Fruit fly (Drosophila melanogaster): ENCODE results near the gene CG15449.
A peak's percentile ranks its signal among the peaks of the same experiment; 100 is the strongest.

CG15449 gene

dm6 chrX:21042638-21043513 lies 2.5 kb upstream of the CG15449 start (continued):
- TF ChIP-seq CG10631 (GFP tag; optimal IDR thresholded peaks at IDR 0.05): peak; percentile 79
- TF ChIP-seq CG32006 (GFP tag; optimal IDR thresholded peaks at IDR 0.05): peak; percentile 88
- peak; percentile 84 for TF ChIP-seq OdsH (GFP tag; optimal IDR thresholded peaks at IDR 0.05)
- TF ChIP-seq Sox102F (GFP tag; optimal IDR thresholded peaks at IDR 0.05): peak; percentile 75
- TF ChIP-seq cyc (GFP tag; optimal IDR thresholded peaks at IDR 0.05): peak; percentile 65
- peak; percentile 96 for TF ChIP-seq eg (GFP tag; IDR thresholded peaks at IDR 0.05)
- peak; percentile 65 for TF ChIP-seq lz (GFP tag; optimal IDR thresholded peaks at IDR 0.05)
- no peak for TF ChIP-seq Hr38 (GFP tag; optimal IDR thresholded peaks at IDR 0.05)
- peak; percentile 94 for TF ChIP-seq CG8119 (GFP tag; IDR thresholded peaks at IDR 0.05)
- peak; percentile 84 for TF ChIP-seq esn (GFP tag; optimal IDR thresholded peaks at IDR 0.05)
- peak; percentile 37 for TF ChIP-seq CG31627 (GFP tag; optimal IDR thresholded peaks at IDR 0.05)
- TF ChIP-seq fd59A (GFP tag; optimal IDR thresholded peaks at IDR 0.05): peak; percentile 68
- TF ChIP-seq net (GFP tag; optimal IDR thresholded peaks at IDR 0.05): peak; percentile 76
- peak; percentile 80 for TF ChIP-seq Met (GFP tag; optimal IDR thresholded peaks at IDR 0.05)
- peak; percentile 63 for TF ChIP-seq Blimp-1 (GFP tag; optimal IDR thresholded peaks at IDR 0.05)
- TF ChIP-seq CG1621 (tag; optimal IDR thresholded peaks at IDR 0.05): peak; percentile 82
- TF ChIP-seq Hr4 (GFP tag; optimal IDR thresholded peaks at IDR 0.05): peak; percentile 74
- peak; percentile 72 for TF ChIP-seq CG9139 (GFP tag; optimal IDR thresholded peaks at IDR 0.05)
- peak; percentile 81 for TF ChIP-seq CG6854 (GFP tag; optimal IDR thresholded peaks at IDR 0.05)

dm6 chrX:21041825-21042224 lies 1.4 kb upstream of the CG15449 start, which contains the start of gene Mgstl:
Gene Mgstl, plus strand, starts transcription at chrX:21042125.
- TF ChIP-seq Met (GFP tag; optimal IDR thresholded peaks at IDR 0.05): no peak
- TF ChIP-seq OdsH (GFP tag; optimal IDR thresholded peaks at IDR 0.05): no peak
- TF ChIP-seq eg (GFP tag; IDR thresholded peaks at IDR 0.05): no peak
- TF ChIP-seq Hr39 (GFP tag; optimal IDR thresholded peaks at IDR 0.05): no peak
- no peak for TF ChIP-seq CG3919 (GFP tag; optimal IDR thresholded peaks at IDR 0.05)
- TF ChIP-seq CG31627 (GFP tag; optimal IDR thresholded peaks at IDR 0.05): no peak
- no peak for TF ChIP-seq CG16779 (tag; optimal IDR thresholded peaks at IDR 0.05)
- TF ChIP-seq CG6276 (GFP tag; optimal IDR thresholded peaks at IDR 0.05): no peak
- no peak for TF ChIP-seq fd59A (GFP tag; optimal IDR thresholded peaks at IDR 0.05)
- TF ChIP-seq lz (GFP tag; optimal IDR thresholded peaks at IDR 0.05): no peak
- TF ChIP-seq Sox102F (GFP tag; optimal IDR thresholded peaks at IDR 0.05): no peak
- no peak for TF ChIP-seq CG6163 (GFP tag; IDR thresholded peaks at IDR 0.05)
- no peak for TF ChIP-seq topi (GFP tag; optimal IDR thresholded peaks at IDR 0.05)
- TF ChIP-seq CG8319 (GFP tag; optimal IDR thresholded peaks at IDR 0.05): no peak

DNA sequence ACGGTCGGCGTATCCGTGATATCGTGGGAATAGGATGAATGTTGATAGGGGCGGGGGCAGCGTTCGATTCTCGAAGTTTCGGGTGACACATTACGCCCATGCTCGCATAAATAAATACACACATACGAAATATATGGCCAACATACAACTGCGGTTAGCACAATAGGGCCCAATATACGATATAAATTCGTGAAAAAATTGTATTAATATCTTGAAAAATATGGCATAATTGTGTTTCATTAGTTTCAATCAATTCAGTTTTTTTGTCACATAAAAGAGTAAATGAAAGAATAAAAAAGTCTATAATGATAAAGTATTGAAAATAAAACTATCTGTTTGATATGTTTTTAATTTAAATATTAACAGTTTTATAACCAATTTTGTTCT lies 4.5 kb downstream of the CG15449 start:
- TF ChIP-seq Hr39 (GFP tag; optimal IDR thresholded peaks at IDR 0.05): peak; percentile 1
- no peak for TF ChIP-seq cyc (GFP tag; optimal IDR thresholded peaks at IDR 0.05)
- no peak for TF ChIP-seq CG15336 (GFP tag; IDR thresholded peaks at IDR 0.05)
- no peak for TF ChIP-seq CG10631 (GFP tag; optimal IDR thresholded peaks at IDR 0.05)
- peak; percentile 70 for TF ChIP-seq svp (GFP tag)
- no peak for TF ChIP-seq Eip75B (GFP tag; optimal IDR thresholded peaks at IDR 0.05)
- TF ChIP-seq Met (GFP tag; optimal IDR thresholded peaks at IDR 0.05): peak; percentile 21
- TF ChIP-seq CG4318 (GFP tag; optimal IDR thresholded peaks at IDR 0.05): no peak
- no peak for TF ChIP-seq CG3919 (GFP tag; optimal IDR thresholded peaks at IDR 0.05)
- 0 out of 3 replicates have a peak, but pooled peaks have one; percentile 14 for TF ChIP-seq CG8119 (GFP tag; IDR thresholded peaks at IDR 0.05)
- no peak for TF ChIP-seq Ets21C (GFP tag; optimal IDR thresholded peaks at IDR 0.05)
- peak; percentile 3 for TF ChIP-seq CG1621 (tag; optimal IDR thresholded peaks at IDR 0.05)
- TF ChIP-seq Hr38 (GFP tag; optimal IDR thresholded peaks at IDR 0.05): no peak
- TF ChIP-seq CG34406 (GFP tag; optimal IDR thresholded peaks at IDR 0.05): peak; percentile 0
- no peak for TF ChIP-seq Sox15 (GFP tag; optimal IDR thresholded peaks at IDR 0.05)
- TF ChIP-seq CG6792 (GFP tag; optimal IDR thresholded peaks at IDR 0.05): no peak
- no peak for TF ChIP-seq fd59A (GFP tag; optimal IDR thresholded peaks at IDR 0.05)
- TF ChIP-seq Blimp-1 (GFP tag; optimal IDR thresholded peaks at IDR 0.05): no peak
- peak; percentile 27 for TF ChIP-seq Smox (GFP tag; optimal IDR thresholded peaks at IDR 0.05)
- no peak for TF ChIP-seq eg (GFP tag; IDR thresholded peaks at IDR 0.05)
- TF ChIP-seq Eip93F (GFP tag; optimal IDR thresholded peaks at IDR 0.05): no peak
- no peak for TF ChIP-seq CG7368 (GFP tag; optimal IDR thresholded peaks at IDR 0.05)
- no peak for TF ChIP-seq Sox102F (GFP tag; optimal IDR thresholded peaks at IDR 0.05)
- no peak for TF ChIP-seq CG31627 (GFP tag; optimal IDR thresholded peaks at IDR 0.05)
- no peak for TF ChIP-seq CG8319 (GFP tag; optimal IDR thresholded peaks at IDR 0.05)
- TF ChIP-seq CG8632 (GFP tag; optimal IDR thresholded peaks at IDR 0.05): peak; percentile 19
- TF ChIP-seq salr (GFP tag; optimal IDR thresholded peaks at IDR 0.05): no peak
- TF ChIP-seq CG6163 (GFP tag; IDR thresholded peaks at IDR 0.05): no peak
- no peak for TF ChIP-seq CG9139 (GFP tag; optimal IDR thresholded peaks at IDR 0.05)
- no peak for TF ChIP-seq lz (GFP tag; optimal IDR thresholded peaks at IDR 0.05)
- TF ChIP-seq CG6808 (GFP tag; optimal IDR thresholded peaks at IDR 0.05): no peak
- TF ChIP-seq achi (GFP tag; optimal IDR thresholded peaks at IDR 0.05): no peak
- TF ChIP-seq Lpt (GFP tag; optimal IDR thresholded peaks at IDR 0.05): no peak
- TF ChIP-seq CG11294 (GFP tag; IDR thresholded peaks at IDR 0.05): no peak
